Worm (Caenorhabditis elegans) whole organism, L4 larva: Measurements from ENCODE around the gene swm-1.

Experiments
- D1046.2 ChIP-seq: fragments of 200-800 bp; sonication (Bioruptor generic); IDR thresholded peaks from 2 replicates; pipeline ENCODE4 v1.3.6; 2022; ENCODE audit warnings: missing genetic modification characterization, missing compliant biosample characterization
- F49E8.2 ChIP-seq: sonication (generic microtip); optimal IDR thresholded peaks from 2 replicates; lab custom pipeline; 2016; ENCODE audit warnings: missing compliant biosample characterization, mild to moderate bottlenecking, missing genetic modification characterization, borderline replicate concordance
- R02D3.7 ChIP-seq: fragments of 150-350 bp; sonication (generic microtip); optimal IDR thresholded peaks from 3 replicates; lab custom pipeline; 2014; ENCODE audit warnings: missing biosample characterization, missing genetic modification characterization
- Y48G9A.11 ChIP-seq: fragments of 200-800 bp; sonication (Bioruptor generic); IDR thresholded peaks from 2 replicates; pipeline ENCODE4 v1.3.6; 2022; ENCODE audit warnings: missing genetic modification reagents, missing genetic modification characterization, missing compliant biosample characterization
- ZK337.2 ChIP-seq: fragments of 200-800 bp; sonication (Bioruptor generic); IDR thresholded peaks from 2 replicates; pipeline ENCODE4 v1.3.6; 2022; ENCODE audit warnings: missing genetic modification reagents, missing genetic modification characterization, missing compliant biosample characterization
- aha-1 ChIP-seq: fragments of 150-350 bp; peaks from one replicate; lab custom pipeline; 2014; ENCODE audit warnings: missing biosample characterization, missing genetic modification characterization
- attf-4 ChIP-seq: sonication (generic microtip); optimal IDR thresholded peaks from 3 replicates; lab custom pipeline; 2017; ENCODE audit warnings: missing biosample characterization, missing genetic modification characterization
- ceh-32 ChIP-seq: sonication (generic microtip); optimal IDR thresholded peaks from 2 replicates; lab custom pipeline; 2016; ENCODE audit warnings: mild to moderate bottlenecking, missing genetic modification characterization, missing compliant biosample characterization; ENCODE audit not compliant: poor library complexity
- ces-1 ChIP-seq: fragments of 150-350 bp; sonication (generic microtip); optimal IDR thresholded peaks from 4 replicates; lab custom pipeline; 2014; ENCODE audit warnings: missing biosample characterization, missing genetic modification reagents, missing genetic modification characterization
- daf-12 ChIP-seq: fragments of 150-350 bp; optimal IDR thresholded peaks from 2 replicates; lab custom pipeline; 2014; ENCODE audit warnings: missing biosample characterization, missing genetic modification reagents, missing genetic modification characterization
- daf-16 ChIP-seq, 3 experiments: sonication (generic microtip); optimal IDR thresholded peaks; 2 replicates each; lab custom pipeline; 2016 to 2017; ENCODE audit warnings: missing genetic modification characterization in 3 of 3, missing genetic modification reagents in 3 of 3, mild to moderate bottlenecking in 2 of 3, missing compliant biosample characterization in 2 of 3, missing biosample characterization in 1 of 3, moderate library complexity in 1 of 3
- dmd-6 ChIP-seq: fragments of 200-800 bp; sonication (Bioruptor generic); IDR thresholded peaks from 2 replicates; pipeline ENCODE4 v1.3.6; 2022; ENCODE audit warnings: missing genetic modification reagents, missing genetic modification characterization, missing compliant biosample characterization
- dve-1 ChIP-seq: sonication (generic microtip); optimal IDR thresholded peaks from 2 replicates; lab custom pipeline; 2017; ENCODE audit warnings: antibody characterized with exemption, mild to moderate bottlenecking, missing genetic modification characterization, missing compliant biosample characterization; ENCODE audit not compliant: insufficient read depth
- fos-1 ChIP-seq: fragments of 150-350 bp; optimal IDR thresholded peaks from 2 replicates; lab custom pipeline; 2014; ENCODE audit warnings: missing biosample characterization, missing genetic modification characterization
- gei-8 ChIP-seq: fragments of 200-800 bp; sonication (Bioruptor generic); optimal IDR thresholded peaks from 2 replicates; lab custom pipeline; 2018; ENCODE audit warnings: mild to moderate bottlenecking, missing genetic modification characterization, missing compliant biosample characterization
- hif-1 ChIP-seq, 2 experiments: sonication (generic microtip); optimal IDR thresholded peaks; 2 replicates each; lab custom pipeline; 2016 to 2017; ENCODE audit warnings: missing compliant biosample characterization in 2 of 2, missing genetic modification characterization in 2 of 2, missing genetic modification reagents in 2 of 2, missing genotype in 2 of 2, mild to moderate bottlenecking in 1 of 2
- hlh-11 ChIP-seq: fragments of 200-800 bp; sonication (Bioruptor generic); optimal IDR thresholded peaks from 2 replicates; lab custom pipeline; 2018; ENCODE audit warnings: mild to moderate bottlenecking, missing genetic modification characterization, missing compliant biosample characterization
- hlh-30 ChIP-seq: sonication (generic microtip); optimal IDR thresholded peaks from 2 replicates; lab custom pipeline; 2017; ENCODE audit warnings: antibody characterized with exemption, mild to moderate bottlenecking, missing genetic modification characterization, missing compliant biosample characterization; ENCODE audit not compliant: insufficient read depth
- lim-7 ChIP-seq: fragments of 200-800 bp; sonication (Bioruptor generic); IDR thresholded peaks from 2 replicates; pipeline ENCODE4 v1.3.6; 2022; ENCODE audit warnings: missing genetic modification characterization, missing compliant biosample characterization
- lin-1 ChIP-seq: fragments of 200-800 bp; sonication (Bioruptor generic); IDR thresholded peaks from 2 replicates; pipeline ENCODE4 v1.3.6; 2022; ENCODE audit warnings: missing genetic modification reagents, missing genetic modification characterization, missing compliant biosample characterization
- lin-15B ChIP-seq: fragments of 150-350 bp; sonication (generic microtip); optimal IDR thresholded peaks from 3 replicates; lab custom pipeline; 2014; ENCODE audit warnings: missing biosample characterization, missing genetic modification characterization
- lsy-2 ChIP-seq, 2 experiments: fragments of 150-350 bp in 1 of 2; sonication (generic microtip) in 1 of 2; optimal IDR thresholded peaks; 2 replicates each; lab custom pipeline; 2014 to 2017; ENCODE audit warnings: missing biosample characterization in 2 of 2, missing genetic modification characterization in 2 of 2
- madf-9 ChIP-seq: fragments of 200-800 bp; sonication (Bioruptor generic); conservative IDR thresholded peaks from 2 replicates; pipeline ENCODE4 v1.3.6; 2022; ENCODE audit warnings: missing genetic modification reagents, missing genetic modification characterization, missing compliant biosample characterization
- mdl-1 ChIP-seq, 2 experiments: fragments of 150-350 bp in 1 of 2; sonication (generic microtip) in 1 of 2; optimal IDR thresholded peaks; 2 replicates each; lab custom pipeline; 2014 to 2017; ENCODE audit warnings: missing biosample characterization in 2 of 2, missing genetic modification characterization in 2 of 2
- mdt-29 ChIP-seq: fragments of 200-800 bp; sonication (Bioruptor generic); IDR thresholded peaks from 2 replicates; pipeline ENCODE4 v1.3.6; 2022; ENCODE audit warnings: missing genetic modification reagents, missing genetic modification characterization, missing compliant biosample characterization
- mep-1 ChIP-seq: fragments of 150-350 bp; sonication (generic microtip); optimal IDR thresholded peaks from 3 replicates; lab custom pipeline; 2014; ENCODE audit warnings: missing biosample characterization, missing genetic modification characterization
- mes-2 ChIP-seq: sonication (generic microtip); optimal IDR thresholded peaks from 2 replicates; lab custom pipeline; 2016; ENCODE audit warnings: missing genotype, mild to moderate bottlenecking, missing genetic modification characterization, missing compliant biosample characterization; ENCODE audit not compliant: poor library complexity, severe bottlenecking
- nhr-10 ChIP-seq: fragments of 150-350 bp; optimal IDR thresholded peaks from 2 replicates; lab custom pipeline; 2014; ENCODE audit warnings: missing biosample characterization, missing genetic modification characterization
- nhr-237 ChIP-seq: sonication (generic microtip); optimal IDR thresholded peaks from 2 replicates; lab custom pipeline; 2017; ENCODE audit warnings: missing biosample characterization, missing genetic modification characterization
- nhr-28 ChIP-seq: fragments of 150-350 bp; optimal IDR thresholded peaks from 2 replicates; lab custom pipeline; 2014; ENCODE audit warnings: missing biosample characterization, missing genetic modification characterization
- nhr-41 ChIP-seq: fragments of 200-800 bp; sonication (Bioruptor generic); IDR thresholded peaks from 2 replicates; pipeline ENCODE4 v1.3.6; 2022; ENCODE audit warnings: missing genetic modification reagents, missing genetic modification characterization, missing compliant biosample characterization
- nhr-48 ChIP-seq: sonication (generic microtip); optimal IDR thresholded peaks from 2 replicates; lab custom pipeline; 2016; ENCODE audit warnings: mild to moderate bottlenecking, missing genetic modification characterization, missing compliant biosample characterization
- nhr-6 ChIP-seq: fragments of 150-350 bp; optimal IDR thresholded peaks from 2 replicates; lab custom pipeline; 2014; ENCODE audit warnings: missing biosample characterization, missing genetic modification characterization
- nhr-77 ChIP-seq: fragments of 150-350 bp; optimal IDR thresholded peaks from 2 replicates; lab custom pipeline; 2014; ENCODE audit warnings: missing biosample characterization, missing genetic modification characterization
- pha-4 ChIP-seq, 2 experiments: fragments of 150-350 bp in 1 of 2; fragments of 200-800 bp in 1 of 2; sonication (Bioruptor generic) in 1 of 2; IDR thresholded peaks in 1 of 2; optimal IDR thresholded peaks in 1 of 2; 2 replicates each; pipeline versions ENCODE4 v1.3.6 to Lab custom; 2014 to 2022; ENCODE audit warnings: missing genetic modification characterization in 2 of 2, missing genetic modification reagents in 2 of 2, missing biosample characterization in 1 of 2, missing compliant biosample characterization in 1 of 2
- php-3 ChIP-seq: fragments of 200-800 bp; sonication (Bioruptor generic); IDR thresholded peaks from 2 replicates; pipeline ENCODE4 v1.3.6; 2022; ENCODE audit warnings: missing genetic modification reagents, missing genetic modification characterization, missing compliant biosample characterization
- snpc-1.2 ChIP-seq: fragments of 200-800 bp; sonication (Bioruptor generic); IDR thresholded peaks from 2 replicates; pipeline ENCODE4 v1.3.6; 2022; ENCODE audit warnings: missing genetic modification reagents, missing genetic modification characterization, missing compliant biosample characterization
- spr-3 ChIP-seq: fragments of 200-800 bp; sonication (Bioruptor generic); optimal IDR thresholded peaks from 2 replicates; lab custom pipeline; 2018; ENCODE audit warnings: mild to moderate bottlenecking, missing genetic modification characterization, missing compliant biosample characterization
- tra-1 ChIP-seq: fragments of 200-800 bp; sonication (Bioruptor generic); IDR thresholded peaks from 2 replicates; pipeline ENCODE4 v1.3.6; 2022; ENCODE audit warnings: missing genetic modification reagents, missing genetic modification characterization, missing compliant biosample characterization
- unc-62 ChIP-seq, 3 experiments: fragments of 150-350 bp in 1 of 3; sonication (generic microtip); optimal IDR thresholded peaks in 2 of 3; peaks in 1 of 3; 1 replicate in 1 of 3; 2 replicates in 2 of 3; lab custom pipeline; 2014 to 2017; ENCODE audit warnings: missing biosample characterization in 3 of 3, missing genetic modification characterization in 3 of 3, missing genetic modification reagents in 3 of 3, missing genotype in 1 of 3
- zfp-3 ChIP-seq: fragments of 200-800 bp; sonication (Bioruptor generic); conservative IDR thresholded peaks from 2 replicates; pipeline ENCODE4 v1.3.6; 2022; ENCODE audit warnings: missing genetic modification reagents, missing genetic modification characterization, missing compliant biosample characterization
- zip-2 ChIP-seq: fragments of 150-350 bp; optimal IDR thresholded peaks from 2 replicates; lab custom pipeline; 2014; ENCODE audit warnings: missing biosample characterization, missing genetic modification characterization

Gene swm-1

ce11 chrV:9075827-9076226, 21.2 kb upstream of the swm-1 start (continued):
- TF ChIP-seq lsy-2 (tag; optimal IDR thresholded peaks at IDR 0.05; lab: Kevin White, UChicago), result peak in 1 of 2 experiments; percentile 25
- TF ChIP-seq nhr-41 (GFP tag; lab: Robert Waterston, UW), result no peak
- TF ChIP-seq daf-16 (GFP tag; optimal IDR thresholded peaks at IDR 0.05; lab: Kevin White, UChicago), result no peak
- peak; percentile 59 for TF ChIP-seq daf-16 (tag; optimal IDR thresholded peaks at IDR 0.05; lab: Kevin White, UChicago)
- TF ChIP-seq hlh-11 (tag; lab: Kevin White, UChicago), result peak; percentile 35
- TF ChIP-seq tra-1 (GFP tag; lab: Robert Waterston, UW), result no peak
- no peak for TF ChIP-seq zip-2 (tag; lab: Kevin White, UChicago)
- TF ChIP-seq unc-62 (GFP tag; optimal IDR thresholded peaks at IDR 0.05 in 1 of 2; lab: Kevin White, UChicago), result no peak
- no peak for TF ChIP-seq unc-62 (tag; optimal IDR thresholded peaks at IDR 0.05; lab: Kevin White, UChicago)
- no peak for TF ChIP-seq nhr-237 (tag; lab: Kevin White, UChicago)
- no peak for TF ChIP-seq snpc-1.2
- no peak for TF ChIP-seq gei-8 (GFP tag; lab: Kevin White, UChicago)
- no peak for TF ChIP-seq R02D3.7 (tag; lab: Kevin White, UChicago)
- no peak for TF ChIP-seq mes-2
- no peak for TF ChIP-seq daf-12 (tag; lab: Kevin White, UChicago)
- TF ChIP-seq ZK337.2 (GFP tag; lab: Robert Waterston, UW), result no peak

- TF ChIP-seq Y48G9A.11 (GFP tag; lab: Robert Waterston, UW), result no peak
- TF ChIP-seq ces-1 (GFP tag; lab: Kevin White, UChicago), result no peak
- peak; percentile 41 for TF ChIP-seq nhr-10
- peak; percentile 68 for TF ChIP-seq nhr-28 (tag; lab: Kevin White, UChicago)
- peak; percentile 66 for TF ChIP-seq hlh-11 (tag; lab: Kevin White, UChicago)
- no peak for TF ChIP-seq attf-4
- TF ChIP-seq zfp-3 (GFP tag; lab: Robert Waterston, UW), result peak; percentile 4; the same call in 1 of the 2 replicates
- no peak for TF ChIP-seq lin-1 (GFP tag; lab: Robert Waterston, UW)
- TF ChIP-seq fos-1 (tag; lab: Kevin White, UChicago), result peak; percentile 80
- TF ChIP-seq nhr-77 (tag; lab: Kevin White, UChicago), result peak; percentile 87
- no peak for TF ChIP-seq spr-3
- TF ChIP-seq mdt-29, result no peak
- TF ChIP-seq D1046.2 (GFP tag; lab: Robert Waterston, UW), result no peak
- TF ChIP-seq mep-1 (tag; lab: Kevin White, UChicago), result peak; percentile 59
- TF ChIP-seq aha-1 (tag; lab: Kevin White, UChicago), result peak; percentile 96
- peak; percentile 34; the same call in 1 of the 2 replicates for TF ChIP-seq dmd-6 (GFP tag; lab: Robert Waterston, UW)
- no peak for TF ChIP-seq ceh-32 (tag; lab: Kevin White, UChicago)
- TF ChIP-seq dve-1 (tag; lab: Kevin White, UChicago), result peak; percentile 68
- no peak for TF ChIP-seq daf-16 (GFP tag; optimal IDR thresholded peaks at IDR 0.05; lab: Kevin White, UChicago)
- peak; percentile 95 for TF ChIP-seq daf-16 (tag; optimal IDR thresholded peaks at IDR 0.05; lab: Kevin White, UChicago)
- TF ChIP-seq hlh-30 (tag; lab: Kevin White, UChicago), result peak; percentile 53
- TF ChIP-seq madf-9 (GFP tag; lab: Robert Waterston, UW), result no peak
- TF ChIP-seq lin-15B (tag; lab: Kevin White, UChicago), result no peak
- TF ChIP-seq unc-62 (GFP tag; optimal IDR thresholded peaks at IDR 0.05 in 1 of 2; lab: Kevin White, UChicago), result peak in 1 of 2 experiments; percentile 66
- TF ChIP-seq unc-62 (tag; optimal IDR thresholded peaks at IDR 0.05; lab: Kevin White, UChicago), result no peak
- no peak for TF ChIP-seq lim-7 (GFP tag; lab: Robert Waterston, UW)
- TF ChIP-seq mdl-1 (tag; optimal IDR thresholded peaks at IDR 0.05; lab: Kevin White, UChicago), result peak in 1 of 2 experiments; percentile 49
- no peak for TF ChIP-seq nhr-6 (tag; lab: Kevin White, UChicago)
- peak; percentile 76 for TF ChIP-seq php-3 (GFP tag; lab: Robert Waterston, UW)
- peak; percentile 31 for TF ChIP-seq nhr-48 (tag; lab: Kevin White, UChicago)
- TF ChIP-seq F49E8.2 (tag; lab: Kevin White, UChicago), result no peak
- peak; percentile 16 to 27 for TF ChIP-seq lsy-2 (tag; optimal IDR thresholded peaks at IDR 0.05; lab: Kevin White, UChicago)
- TF ChIP-seq hif-1 (tag; optimal IDR thresholded peaks at IDR 0.05; lab: Kevin White, UChicago), result peak in 1 of 2 experiments; percentile 40
- TF ChIP-seq pha-4 (GFP tag; IDR thresholded peaks at IDR 0.05; lab: Robert Waterston, UW), result 0 out of 2 replicates have a peak, but pooled peaks have one; percentile 6
- TF ChIP-seq pha-4 (tag; optimal IDR thresholded peaks at IDR 0.05; lab: Kevin White, UChicago), result no peak
These were observed 19.7 kb upstream of the swm-1 start for ce11 chrV:9074360-9074834.
